Worm (Caenorhabditis elegans) whole organism, dauer: ENCODE results near the gene ZK121.2.

ENCODE experiments used
- unc-62 ChIP-seq: sonication (generic microtip); optimal IDR thresholded peaks from 2 replicates; lab custom pipeline; 2017; ENCODE audit warnings: missing biosample characterization, missing genetic modification reagents, missing genetic modification characterization

ZK121.2 gene

ce11 chrIII:5341382-5341781, at the start of gene ZK121.2:
TSS of gene ZK121.2 (plus strand) at chrIII:5341682.
- no peak for TF ChIP-seq unc-62 (GFP tag; lab: Kevin White, UChicago)

- no peak for TF ChIP-seq unc-62 (GFP tag; lab: Kevin White, UChicago)
Observed at ce11 chrIII:5294281-5294680, 47.2 kb upstream of the ZK121.2 start.

- TF ChIP-seq unc-62 (GFP tag; lab: Kevin White, UChicago) = no peak
Observed at ce11 chrIII:5294867-5295266, 46.6 kb upstream of the ZK121.2 start.

ce11 chrIII:5301786-5302268, 39.7 kb upstream of the ZK121.2 start, which contains the start of the genes T15B12.2 and F52C9.5:
TSS of gene T15B12.2 (minus strand) at chrIII:5301886.
TSS of gene F52C9.5 (plus strand) at chrIII:5302218.
- TF ChIP-seq unc-62 (GFP tag; lab: Kevin White, UChicago) = no peak

- TF ChIP-seq unc-62 (GFP tag; lab: Kevin White, UChicago) = no peak
Observed at ce11 chrIII:5304044-5304443, 37.4 kb upstream of the ZK121.2 start.

ce11 chrIII:5305725-5306124, 35.8 kb upstream of the ZK121.2 start:
- TF ChIP-seq unc-62 (GFP tag; lab: Kevin White, UChicago) = no peak

- TF ChIP-seq unc-62 (GFP tag; lab: Kevin White, UChicago) = no peak
Observed at ce11 chrIII:5308278-5308677, 33.2 kb upstream of the ZK121.2 start, which contains the start of gene mog-3. TSS of gene mog-3 (plus strand) at chrIII:5308596.

ce11 chrIII:5310403-5310802, 31.1 kb upstream of the ZK121.2 start:
- no peak for TF ChIP-seq unc-62 (GFP tag; lab: Kevin White, UChicago)

ce11 chrIII:5310940-5311339, 30.5 kb upstream of the ZK121.2 start, which contains the start of gene pqe-1:
TSS of gene pqe-1 (plus strand) at chrIII:5311240.
- TF ChIP-seq unc-62 (GFP tag; lab: Kevin White, UChicago) = no peak

- no peak for TF ChIP-seq unc-62 (GFP tag; lab: Kevin White, UChicago)
Observed at ce11 chrIII:5318610-5319009, 22.9 kb upstream of the ZK121.2 start.

- no peak for TF ChIP-seq unc-62 (GFP tag; lab: Kevin White, UChicago)
Observed at ce11 chrIII:5321661-5322060, 19.8 kb upstream of the ZK121.2 start, which contains the start of gene F52C9.3. TSS of gene F52C9.3 (plus strand) at chrIII:5321885.

ce11 chrIII:5326323-5326722, 15.2 kb upstream of the ZK121.2 start, which contains the start of gene sorf-2:
TSS of gene sorf-2 (plus strand) at chrIII:5326623.
- TF ChIP-seq unc-62 (GFP tag; lab: Kevin White, UChicago) = no peak

- TF ChIP-seq unc-62 (GFP tag; lab: Kevin White, UChicago) = no peak
Observed at ce11 chrIII:5329372-5329771, 12.1 kb upstream of the ZK121.2 start.

- TF ChIP-seq unc-62 (GFP tag; lab: Kevin White, UChicago) = no peak
Observed at ce11 chrIII:5334517-5335049, 6.9 kb upstream of the ZK121.2 start.

- no peak for TF ChIP-seq unc-62 (GFP tag; lab: Kevin White, UChicago)
Observed at ce11 chrIII:5338787-5339186, 2.7 kb upstream of the ZK121.2 start.

- no peak for TF ChIP-seq unc-62 (GFP tag; lab: Kevin White, UChicago)
Observed at ce11 chrIII:5340530-5340929, 952 bp upstream of the ZK121.2 start.

ce11 chrIII:5343555-5343954, 2.1 kb downstream of the ZK121.2 start:
- no peak for TF ChIP-seq unc-62 (GFP tag; lab: Kevin White, UChicago)
